Fruit fly (Drosophila melanogaster): ENCODE measurements around the gene CG15514.

The CG15514 gene

DNA sequence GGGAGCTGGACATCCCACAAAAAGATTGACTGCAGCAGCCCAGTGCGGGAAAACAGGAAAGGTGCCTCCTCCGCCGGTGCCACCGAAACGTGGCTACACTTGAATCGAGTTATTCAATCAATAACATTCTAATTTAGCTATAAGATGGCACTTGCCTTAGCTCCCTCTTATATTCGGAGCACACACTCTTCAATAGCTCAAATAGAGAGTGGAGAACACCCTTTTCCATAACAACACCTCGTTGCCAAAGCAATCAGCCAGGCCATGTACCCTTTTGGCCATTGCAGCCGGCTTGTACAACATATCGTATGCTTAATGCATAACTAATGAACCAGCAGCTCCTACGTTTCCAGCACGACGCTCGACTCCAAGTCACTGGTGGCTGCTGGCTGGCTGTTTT lies 23.5 kb downstream of the CG15514 start:
- no peak for TF ChIP-seq Vsx2 (GFP tag; optimal IDR thresholded peaks at IDR 0.05; ENCODE audit: partially characterized antibody)
- no peak for TF ChIP-seq foxo (GFP tag; optimal IDR thresholded peaks at IDR 0.05)
- TF ChIP-seq psq (GFP tag; optimal IDR thresholded peaks at IDR 0.05) = no peak
- TF ChIP-seq lola (GFP tag; optimal IDR thresholded peaks at IDR 0.05) = no peak
- no peak for TF ChIP-seq pan (optimal IDR thresholded peaks at IDR 0.05)
- no peak for TF ChIP-seq fru (GFP tag; optimal IDR thresholded peaks at IDR 0.05)
- TF ChIP-seq tai (GFP tag; optimal IDR thresholded peaks at IDR 0.05) = no peak
- no peak for TF ChIP-seq sage (GFP tag; optimal IDR thresholded peaks at IDR 0.05)
- no peak for TF ChIP-seq dmrt93B (GFP tag; optimal IDR thresholded peaks at IDR 0.05)
- no peak for TF ChIP-seq h (GFP tag; optimal IDR thresholded peaks at IDR 0.05)
- no peak for TF ChIP-seq Hr78 (GFP tag; optimal IDR thresholded peaks at IDR 0.05)
- TF ChIP-seq Hr83 (GFP tag; optimal IDR thresholded peaks at IDR 0.05; ENCODE audit: poor library complexity, severe bottlenecking) = no peak
- no peak for TF ChIP-seq GATAd (GFP tag; optimal IDR thresholded peaks at IDR 0.05)
- TF ChIP-seq Jra (GFP tag; optimal IDR thresholded peaks at IDR 0.05) = no peak
- TF ChIP-seq usp (GFP tag; optimal IDR thresholded peaks at IDR 0.05) = no peak
- no peak for TF ChIP-seq woc (GFP tag; optimal IDR thresholded peaks at IDR 0.05)
- TF ChIP-seq Myc (optimal IDR thresholded peaks at IDR 0.05) = no peak

DNA sequence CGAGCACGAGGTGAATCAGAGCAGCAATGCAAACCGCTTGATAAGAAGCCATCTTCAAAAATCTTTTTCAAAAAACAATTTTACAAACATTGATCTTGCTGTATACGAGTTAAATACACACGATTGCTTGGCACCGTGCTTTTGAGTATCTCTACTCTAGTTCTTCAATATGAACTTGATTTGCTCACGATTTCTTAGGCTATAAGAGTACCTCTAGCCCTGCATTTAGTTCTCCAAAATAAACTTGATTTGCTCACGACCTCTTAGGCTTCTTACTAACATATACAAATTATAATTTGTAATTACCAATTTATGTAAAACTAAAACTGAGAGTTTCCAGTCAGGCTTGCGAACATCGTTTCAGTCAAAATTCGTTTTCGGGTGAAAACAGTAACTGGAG lies 25.1 kb downstream of the CG15514 start, which contains the start of gene CG42592:
Gene CG42592 (minus strand): TSS at position 101 of the 400 bp plus-strand sequence.
- TF ChIP-seq HLH106 (tag; optimal IDR thresholded peaks at IDR 0.05) (no peak), CG9705 (GFP tag; optimal IDR thresholded peaks at IDR 0.05) (no peak), foxo (GFP tag; optimal IDR thresholded peaks at IDR 0.05) (no peak), N (GFP tag; optimal IDR thresholded peaks at IDR 0.05) (no peak), Sp1 (GFP tag; optimal IDR thresholded peaks at IDR 0.05) (no peak), Myc (optimal IDR thresholded peaks at IDR 0.05) (no peak), psq (GFP tag; optimal IDR thresholded peaks at IDR 0.05) (no peak), Hr83 (GFP tag; optimal IDR thresholded peaks at IDR 0.05; ENCODE audit: poor library complexity, severe bottlenecking) (no peak), dsf (GFP tag; optimal IDR thresholded peaks at IDR 0.05; ENCODE audit: borderline replicate concordance) (no peak), OdsH (GFP tag; optimal IDR thresholded peaks at IDR 0.05) (no peak), lola (GFP tag; optimal IDR thresholded peaks at IDR 0.05) (no peak)

- no peak for TF ChIP-seq dl (GFP tag; optimal IDR thresholded peaks at IDR 0.05; ENCODE audit: insufficient read depth in 1 of 2, partially characterized antibody in 2 of 2)
- no peak for TF ChIP-seq tai (GFP tag; optimal IDR thresholded peaks at IDR 0.05)
- no peak for TF ChIP-seq Hr83 (GFP tag; optimal IDR thresholded peaks at IDR 0.05; ENCODE audit: poor library complexity, severe bottlenecking)
- no peak for TF ChIP-seq psq (GFP tag; optimal IDR thresholded peaks at IDR 0.05)
- TF ChIP-seq sage (GFP tag; optimal IDR thresholded peaks at IDR 0.05) = no peak
- no peak for TF ChIP-seq pan (optimal IDR thresholded peaks at IDR 0.05)
- TF ChIP-seq CG9705 (GFP tag; optimal IDR thresholded peaks at IDR 0.05) = no peak
- TF ChIP-seq sv (GFP tag; optimal IDR thresholded peaks at IDR 0.05) = no peak
- TF ChIP-seq Rel (GFP tag; optimal IDR thresholded peaks at IDR 0.05) = no peak
- no peak for TF ChIP-seq Rel (tag; optimal IDR thresholded peaks at IDR 0.05)
- no peak for TF ChIP-seq Hr78 (GFP tag; optimal IDR thresholded peaks at IDR 0.05)
- no peak for TF ChIP-seq Dfd (GFP tag; optimal IDR thresholded peaks at IDR 0.05)
- no peak for TF ChIP-seq N (GFP tag; optimal IDR thresholded peaks at IDR 0.05)
- TF ChIP-seq rgr (GFP tag; optimal IDR thresholded peaks at IDR 0.05) = no peak
- TF ChIP-seq usp (GFP tag; optimal IDR thresholded peaks at IDR 0.05) = no peak
- TF ChIP-seq brk (GFP tag; optimal IDR thresholded peaks at IDR 0.05) = no peak
- TF ChIP-seq Hnf4 (GFP tag; optimal IDR thresholded peaks at IDR 0.05) = no peak
- TF ChIP-seq woc (GFP tag; optimal IDR thresholded peaks at IDR 0.05) = no peak
- TF ChIP-seq h (GFP tag; optimal IDR thresholded peaks at IDR 0.05) = no peak
- TF ChIP-seq fru (GFP tag; optimal IDR thresholded peaks at IDR 0.05) = no peak
These were observed 25.6 kb downstream of the CG15514 start, which contains the start of gene Prtl99C for dm6 chr3R:29835710-29836049. Prtl99C (plus strand) TSS chr3R:29835950.

dm6 chr3R:29834759-29835709 lies 26.3 kb downstream of the CG15514 start, which contains the start of gene Atg16:
Atg16 (minus strand) TSS chr3R:29835101.
- TF ChIP-seq psq (GFP tag; optimal IDR thresholded peaks at IDR 0.05) (peak; percentile 7), HLH106 (tag; optimal IDR thresholded peaks at IDR 0.05) (no peak), Sp1 (GFP tag; optimal IDR thresholded peaks at IDR 0.05) (no peak), Rel (GFP tag; optimal IDR thresholded peaks at IDR 0.05) (no peak), Rel (tag; optimal IDR thresholded peaks at IDR 0.05) (no peak), CG32264 (GFP tag; optimal IDR thresholded peaks at IDR 0.05) (no peak), fru (GFP tag; optimal IDR thresholded peaks at IDR 0.05) (peak; percentile 25), Dif (GFP tag; optimal IDR thresholded peaks at IDR 0.05; ENCODE audit: partially characterized antibody) (no peak), Hnf4 (GFP tag; optimal IDR thresholded peaks at IDR 0.05) (peak; percentile 59), tai (GFP tag; optimal IDR thresholded peaks at IDR 0.05) (peak; percentile 42), pan (optimal IDR thresholded peaks at IDR 0.05) (no peak), dmrt93B (GFP tag; optimal IDR thresholded peaks at IDR 0.05) (no peak), Vsx2 (GFP tag; optimal IDR thresholded peaks at IDR 0.05; ENCODE audit: partially characterized antibody) (no peak), GATAd (GFP tag; optimal IDR thresholded peaks at IDR 0.05) (no peak), N (GFP tag; optimal IDR thresholded peaks at IDR 0.05) (no peak), Jra (GFP tag; optimal IDR thresholded peaks at IDR 0.05) (peak; percentile 25), sv (GFP tag; optimal IDR thresholded peaks at IDR 0.05) (no peak), foxo (GFP tag; optimal IDR thresholded peaks at IDR 0.05) (no peak), Hr78 (GFP tag; optimal IDR thresholded peaks at IDR 0.05) (no peak), h (GFP tag; optimal IDR thresholded peaks at IDR 0.05) (no peak), CG9705 (GFP tag; optimal IDR thresholded peaks at IDR 0.05) (no peak), Dfd (GFP tag; optimal IDR thresholded peaks at IDR 0.05) (no peak), jim (GFP tag; optimal IDR thresholded peaks at IDR 0.05) (no peak), CrebA (GFP tag; optimal IDR thresholded peaks at IDR 0.05; ENCODE audit: borderline replicate concordance) (no peak), brk (GFP tag; optimal IDR thresholded peaks at IDR 0.05) (peak; percentile 17), rgr (GFP tag; optimal IDR thresholded peaks at IDR 0.05) (peak; percentile 11), dsf (GFP tag; optimal IDR thresholded peaks at IDR 0.05; ENCODE audit: borderline replicate concordance) (no peak), woc (GFP tag; optimal IDR thresholded peaks at IDR 0.05) (peak; percentile 30), Hr83 (GFP tag; optimal IDR thresholded peaks at IDR 0.05; ENCODE audit: poor library complexity, severe bottlenecking) (peak; percentile 59), lola (GFP tag; optimal IDR thresholded peaks at IDR 0.05) (no peak), sage (GFP tag; optimal IDR thresholded peaks at IDR 0.05) (no peak)

Measured in whole organism, wandering third instar larva.